Fruit fly (Drosophila melanogaster) whole organism, embryonic: ENCODE data around the gene CG31808.

ENCODE experiments used
- ATbp ChIP-seq: fragments of 200-800 bp; sonication (Bioruptor generic); optimal IDR thresholded peaks from 2 replicates; lab custom pipeline; 2017; ENCODE audit warnings: missing biosample characterization, mild to moderate bottlenecking, missing genetic modification characterization, missing genetic modification reagents
- Abd-B ChIP-seq: fragments of 200-800 bp; sonication (Bioruptor generic); optimal IDR thresholded peaks from 2 replicates; lab custom pipeline; 2018; ENCODE audit warnings: missing biosample characterization, mild to moderate bottlenecking, missing genetic modification characterization, moderate library complexity
- Ada2b ChIP-seq: fragments of 200-800 bp; sonication (Bioruptor generic); IDR thresholded peaks from 2 replicates; pipeline ENCODE4 v1.3.6; 2022; ENCODE audit warnings: missing biosample characterization, missing genetic modification characterization
- Bgb ChIP-seq: fragments of 200-800 bp; sonication (Bioruptor generic); IDR thresholded peaks from 2 replicates; pipeline ENCODE4 v1.3.6; 2022; ENCODE audit warnings: missing biosample characterization, missing genetic modification characterization; ENCODE audit not compliant: partially characterized antibody
- CG1024 ChIP-seq: fragments of 200-800 bp; sonication (Bioruptor generic); IDR thresholded peaks from 2 replicates; pipeline ENCODE4 v1.3.6; 2022; ENCODE audit warnings: missing biosample characterization, missing genetic modification characterization
- CG11695 ChIP-seq: fragments of 200-800 bp; sonication (Bioruptor generic); IDR thresholded peaks from 3 replicates; pipeline ENCODE4 v1.3.6; 2022; ENCODE audit warnings: missing biosample characterization, missing genetic modification characterization
- CG12659 ChIP-seq: fragments of 200-800 bp; sonication (Bioruptor generic); optimal IDR thresholded peaks from 3 replicates; lab custom pipeline; 2017; ENCODE audit warnings: mild to moderate bottlenecking, missing biosample characterization, missing genetic modification reagents, missing genetic modification characterization
- CG13296 ChIP-seq: fragments of 200-800 bp; sonication (Bioruptor generic); optimal IDR thresholded peaks from 3 replicates; lab custom pipeline; 2018; ENCODE audit warnings: missing biosample characterization, mild to moderate bottlenecking, missing genetic modification characterization
- CG14860 ChIP-seq: fragments of 200-800 bp; sonication (Bioruptor generic); IDR thresholded peaks from 3 replicates; pipeline ENCODE4 v1.3.6; 2022; ENCODE audit warnings: missing biosample characterization, missing genetic modification characterization; ENCODE audit not compliant: partially characterized antibody
- CG17361 ChIP-seq: fragments of 200-800 bp; sonication (Bioruptor generic); IDR thresholded peaks from 3 replicates; pipeline ENCODE4 v1.3.6; 2022; ENCODE audit warnings: missing biosample characterization, missing genetic modification characterization
- CG18011 ChIP-seq: fragments of 200-800 bp; sonication (Bioruptor generic); optimal IDR thresholded peaks from 2 replicates; lab custom pipeline; 2017; ENCODE audit warnings: missing biosample characterization, missing genetic modification characterization, mild to moderate bottlenecking, moderate library complexity, missing genotype
- CG32772 ChIP-seq: fragments of 200-800 bp; sonication (Bioruptor generic); IDR thresholded peaks from 2 replicates; pipeline ENCODE4 v1.3.6; 2022; ENCODE audit warnings: missing biosample characterization, missing genetic modification characterization
- CG33557 ChIP-seq: fragments of 200-800 bp; sonication (Bioruptor generic); optimal IDR thresholded peaks from 2 replicates; lab custom pipeline; 2019; ENCODE audit warnings: missing biosample characterization, mild to moderate bottlenecking, missing genetic modification characterization, moderate library complexity
- CG34422 ChIP-seq: fragments of 200-800 bp; sonication (Bioruptor generic); IDR thresholded peaks from 3 replicates; pipeline ENCODE4 v1.3.6; 2022; ENCODE audit warnings: missing biosample characterization, missing genetic modification characterization
- CG3847 ChIP-seq: fragments of 200-800 bp; sonication (Bioruptor generic); IDR thresholded peaks from 2 replicates; pipeline ENCODE4 v1.3.6; 2022; ENCODE audit warnings: missing biosample characterization, missing genetic modification characterization
- CG3995 ChIP-seq: fragments of 200-800 bp; sonication (Bioruptor generic); optimal IDR thresholded peaks from 3 replicates; lab custom pipeline; 2016; ENCODE audit warnings: missing biosample characterization, missing genetic modification characterization
- CG4328 ChIP-seq: fragments of 200-800 bp; sonication (Bioruptor generic); optimal IDR thresholded peaks from 3 replicates; lab custom pipeline; 2017; ENCODE audit warnings: missing biosample characterization, missing genetic modification reagents, missing genetic modification characterization
- CG4404 ChIP-seq: fragments of 200-800 bp; sonication (Bioruptor generic); IDR thresholded peaks from 2 replicates; pipeline ENCODE4 v1.3.6; 2022; ENCODE audit warnings: missing biosample characterization, missing genetic modification characterization
- CG5180 ChIP-seq: fragments of 200-800 bp; sonication (Bioruptor generic); optimal IDR thresholded peaks from 3 replicates; lab custom pipeline; 2017; ENCODE audit warnings: missing biosample characterization, missing genetic modification characterization, mild to moderate bottlenecking, moderate library complexity, missing genetic modification reagents
- CG7987 ChIP-seq: fragments of 200-800 bp; sonication (Bioruptor generic); optimal IDR thresholded peaks from 2 replicates; lab custom pipeline; 2018; ENCODE audit warnings: missing biosample characterization, mild to moderate bottlenecking, missing genetic modification characterization, moderate library complexity
- CG8359 ChIP-seq: fragments of 200-800 bp; sonication (Bioruptor generic); optimal IDR thresholded peaks from 2 replicates; lab custom pipeline; 2017; ENCODE audit warnings: missing biosample characterization, mild to moderate bottlenecking, missing genetic modification characterization, borderline replicate concordance
- CG8765 ChIP-seq: fragments of 200-800 bp; sonication (Bioruptor generic); IDR thresholded peaks from 2 replicates; pipeline ENCODE4 v1.3.6; 2022; ENCODE audit warnings: missing biosample characterization, missing genetic modification characterization
- CG9817 ChIP-seq: fragments of 200-800 bp; sonication (Bioruptor generic); optimal IDR thresholded peaks from 2 replicates; lab custom pipeline; 2018; ENCODE audit warnings: missing biosample characterization, mild to moderate bottlenecking, missing genetic modification characterization, moderate library complexity
- Dp ChIP-seq: fragments of 200-800 bp; sonication (Bioruptor generic); optimal IDR thresholded peaks from 2 replicates; lab custom pipeline; 2018; ENCODE audit warnings: missing biosample characterization, mild to moderate bottlenecking, missing genetic modification characterization, moderate library complexity
- Drgx ChIP-seq: fragments of 200-800 bp; sonication (Bioruptor generic); IDR thresholded peaks from 2 replicates; pipeline ENCODE4 v1.3.6; 2022; ENCODE audit warnings: missing biosample characterization, missing genetic modification characterization
- HmgD ChIP-seq: fragments of 200-800 bp; sonication (Bioruptor generic); optimal IDR thresholded peaks from 3 replicates; lab custom pipeline; 2016; ENCODE audit warnings: missing biosample characterization, missing genetic modification characterization
- Lim3 ChIP-seq: fragments of 200-800 bp; sonication (Bioruptor generic); IDR thresholded peaks from 2 replicates; pipeline ENCODE4 v1.3.6; 2022; ENCODE audit warnings: missing biosample characterization, missing genetic modification characterization
- MBD-R2 ChIP-seq: fragments of 200-800 bp; sonication (Bioruptor generic); IDR thresholded peaks from 2 replicates; pipeline ENCODE4 v1.3.6; 2022; ENCODE audit warnings: missing biosample characterization, missing genetic modification characterization
- NC2β ChIP-seq: fragments of 200-800 bp; sonication (Bioruptor generic); optimal IDR thresholded peaks from 2 replicates; lab custom pipeline; 2016; ENCODE audit warnings: missing biosample characterization, missing genetic modification characterization
- Sry-δ ChIP-seq: fragments of 200-800 bp; sonication (Bioruptor generic); optimal IDR thresholded peaks from 2 replicates; lab custom pipeline; 2016; ENCODE audit warnings: missing biosample characterization, missing genetic modification characterization
- Xbp1 ChIP-seq: fragments of 200-800 bp; sonication (Bioruptor generic); optimal IDR thresholded peaks from 3 replicates; lab custom pipeline; 2016; ENCODE audit warnings: missing biosample characterization, mild to moderate bottlenecking, missing genetic modification characterization
- Xrp1 ChIP-seq: fragments of 200-800 bp; sonication (Bioruptor generic); IDR thresholded peaks from 2 replicates; pipeline ENCODE4 v1.3.6; 2022; ENCODE audit warnings: missing biosample characterization, missing genetic modification characterization
- ab ChIP-seq: fragments of 200-800 bp; sonication (Bioruptor generic); optimal IDR thresholded peaks from 2 replicates; lab custom pipeline; 2016; ENCODE audit warnings: missing biosample characterization, missing genetic modification characterization
- ash1 ChIP-seq: fragments of 200-800 bp; sonication (Bioruptor generic); optimal IDR thresholded peaks from 2 replicates; lab custom pipeline; 2018; ENCODE audit warnings: missing biosample characterization, mild to moderate bottlenecking, missing genetic modification characterization
- bbx ChIP-seq: fragments of 200-800 bp; sonication (Bioruptor generic); IDR thresholded peaks from 2 replicates; pipeline ENCODE4 v1.3.6; 2022; ENCODE audit warnings: missing biosample characterization, missing genetic modification characterization; ENCODE audit not compliant: partially characterized antibody
- bowl ChIP-seq: fragments of 200-800 bp; sonication (Bioruptor generic); IDR thresholded peaks from 2 replicates; pipeline ENCODE4 v1.3.6; 2022; ENCODE audit warnings: missing biosample characterization, missing genetic modification characterization
- br ChIP-seq: fragments of >200 bp; optimal IDR thresholded peaks from 2 replicates; lab custom pipeline; 2017
- caup ChIP-seq: fragments of 200-800 bp; sonication (Bioruptor generic); optimal IDR thresholded peaks from 3 replicates; lab custom pipeline; 2017; ENCODE audit warnings: missing biosample characterization, mild to moderate bottlenecking, missing genetic modification characterization, moderate library complexity; ENCODE audit not compliant: severe bottlenecking
- dimm ChIP-seq: fragments of 200-800 bp; sonication (Bioruptor generic); IDR thresholded peaks from 2 replicates; pipeline ENCODE4 v1.3.6; 2022; ENCODE audit warnings: missing biosample characterization, missing genetic modification characterization
- dm ChIP-seq: fragments of 200-800 bp; sonication (Bioruptor generic); optimal IDR thresholded peaks from 3 replicates; lab custom pipeline; 2016; ENCODE audit warnings: missing biosample characterization, missing genetic modification characterization
- gce ChIP-seq: fragments of 200-800 bp; sonication (Bioruptor generic); IDR thresholded peaks from 3 replicates; pipeline ENCODE4 v1.3.6; 2022; ENCODE audit warnings: missing biosample characterization, missing genetic modification characterization
- gcm2 ChIP-seq: fragments of 200-800 bp; sonication (Bioruptor generic); optimal IDR thresholded peaks from 2 replicates; lab custom pipeline; 2016; ENCODE audit warnings: missing biosample characterization, missing genetic modification characterization
- klu ChIP-seq: fragments of 200-800 bp; sonication (Bioruptor generic); IDR thresholded peaks from 2 replicates; pipeline ENCODE4 v1.3.6; 2022; ENCODE audit warnings: missing biosample characterization, missing genetic modification characterization
- knrl ChIP-seq: fragments of 200-800 bp; sonication (Bioruptor generic); IDR thresholded peaks from 3 replicates; pipeline ENCODE4 v1.3.6; 2022; ENCODE audit warnings: missing biosample characterization, missing genetic modification characterization; ENCODE audit not compliant: partially characterized antibody
- lbe ChIP-seq: fragments of 200-800 bp; sonication (Bioruptor generic); optimal IDR thresholded peaks from 2 replicates; lab custom pipeline; 2016; ENCODE audit warnings: missing biosample characterization, mild to moderate bottlenecking, missing genetic modification characterization
- lmd ChIP-seq: fragments of 200-800 bp; sonication (Bioruptor generic); IDR thresholded peaks from 2 replicates; pipeline ENCODE4 v1.3.6; 2022; ENCODE audit warnings: missing biosample characterization, missing genetic modification characterization
- pb ChIP-seq: fragments of 200-800 bp; sonication (Bioruptor generic); optimal IDR thresholded peaks from 3 replicates; lab custom pipeline; 2016; ENCODE audit warnings: missing biosample characterization, missing genetic modification characterization
- row ChIP-seq: fragments of 200-800 bp; sonication (Bioruptor generic); IDR thresholded peaks from 3 replicates; pipeline ENCODE4 v1.3.6; 2022; ENCODE audit warnings: missing biosample characterization, missing genetic modification characterization
- slbo ChIP-seq: fragments of 200-800 bp; sonication (Bioruptor generic); IDR thresholded peaks from 2 replicates; pipeline ENCODE4 v1.3.6; 2022; ENCODE audit warnings: missing biosample characterization, missing genetic modification characterization
- slou ChIP-seq: fragments of 200-800 bp; sonication (Bioruptor generic); optimal IDR thresholded peaks from 3 replicates; lab custom pipeline; 2016; ENCODE audit warnings: missing biosample characterization, missing genetic modification characterization
- zf30C ChIP-seq: fragments of 200-800 bp; sonication (Bioruptor generic); optimal IDR thresholded peaks from 3 replicates; lab custom pipeline; 2018; ENCODE audit warnings: missing biosample characterization, mild to moderate bottlenecking, missing genetic modification characterization

CG31808 gene

dm6 chr2L:16676651-16677359 is 39.2 kb downstream of the CG31808 start, which contains the start of the genes Trpgamma and her (continued):
- TF ChIP-seq pb (no peak), dm (peak; percentile 8), slou (GFP tag; lab: Kevin White, UChicago) (no peak), lbe (GFP tag; lab: Kevin White, UChicago) (peak; percentile 84), Xbp1 (GFP tag; lab: Kevin White, UChicago) (no peak), CG17361 (GFP tag; lab: Robert Waterston, UW) (no peak), ash1 (no peak), CG13296 (GFP tag; lab: Kevin White, UChicago) (no peak), Lim3 (GFP tag; lab: Robert Waterston, UW) (no peak), CG4328 (no peak), bbx (GFP tag; lab: Robert Waterston, UW) (peak; percentile 86), klu (GFP tag; lab: Robert Waterston, UW) (no peak), NC2β (GFP tag; lab: Kevin White, UChicago) (no peak), CG32772 (GFP tag; lab: Robert Waterston, UW) (no peak), CG3847 (GFP tag; lab: Robert Waterston, UW) (no peak), gcm2 (GFP tag; lab: Kevin White, UChicago) (no peak), Bgb (peak; percentile 93), Abd-B (GFP tag; lab: Kevin White, UChicago) (peak; percentile 46), CG8359 (GFP tag; lab: Kevin White, UChicago) (no peak), MBD-R2 (GFP tag; lab: Robert Waterston, UW) (peak; percentile 40; the same call in 1 of the 2 replicates), zf30C (GFP tag; lab: Kevin White, UChicago) (no peak), ATbp (no peak), lmd (GFP tag; lab: Robert Waterston, UW) (no peak), CG9817 (tag; lab: Kevin White, UChicago) (no peak), ab (GFP tag; lab: Kevin White, UChicago) (no peak), br (lab: Kevin White, UChicago) (no peak), CG14860 (GFP tag; lab: Robert Waterston, UW) (peak; percentile 81), Drgx (no peak), CG7987 (peak; percentile 8), CG4404 (GFP tag; lab: Robert Waterston, UW) (no peak), CG12659 (GFP tag; lab: Kevin White, UChicago) (peak; percentile 65), slbo (GFP tag; lab: Robert Waterston, UW) (no peak), knrl (peak; percentile 90), gce (GFP tag; lab: Robert Waterston, UW) (no peak), HmgD (GFP tag; lab: Kevin White, UChicago) (peak; percentile 33), dimm (GFP tag; lab: Robert Waterston, UW) (no peak), CG34422 (GFP tag; lab: Robert Waterston, UW) (no peak), caup (peak; percentile 18), Ada2b (GFP tag; lab: Robert Waterston, UW) (no peak), bowl (GFP tag; lab: Robert Waterston, UW) (no peak), Dp (GFP tag; lab: Kevin White, UChicago) (peak; percentile 94), Sry-δ (GFP tag; lab: Kevin White, UChicago) (peak; percentile 81), CG11695 (GFP tag; lab: Robert Waterston, UW) (no peak), CG33557 (GFP tag; lab: Kevin White, UChicago) (no peak), Xrp1 (no peak), CG5180 (no peak), CG3995 (GFP tag; lab: Kevin White, UChicago) (peak; percentile 99), CG8765 (GFP tag; lab: Robert Waterston, UW) (no peak), CG1024 (GFP tag; lab: Robert Waterston, UW) (no peak), row (GFP tag; lab: Robert Waterston, UW) (peak; percentile 38; the same call in 1 of the 3 replicates), CG18011 (GFP tag; lab: Kevin White, UChicago) (peak; percentile 9)
